Worm (Caenorhabditis elegans) whole organism, L1 larva: ENCODE results near the gene pnc-1.

Source experiments
- F16B12.6 ChIP-seq: fragments of 150-350 bp; optimal IDR thresholded peaks from 2 replicates; lab custom pipeline; 2014; ENCODE audit warnings: missing biosample characterization, missing genetic modification characterization
- ces-1 ChIP-seq: fragments of 150-350 bp; optimal IDR thresholded peaks from 2 replicates; lab custom pipeline; 2014; ENCODE audit warnings: missing biosample characterization, missing genetic modification reagents, missing genetic modification characterization
- elt-2 ChIP-seq: sonication (generic microtip); optimal IDR thresholded peaks from 2 replicates; lab custom pipeline; 2016; ENCODE audit warnings: missing genetic modification characterization, mild to moderate bottlenecking, inconsistent platforms, missing compliant biosample characterization, missing genetic modification reagents
- elt-3 ChIP-seq, 6 experiments: fragments of 150-350 bp in 1 of 6; sonication (generic microtip); optimal IDR thresholded peaks; 2 replicates each; lab custom pipeline; 2017 to 2018; ENCODE audit warnings: missing biosample characterization in 6 of 6, missing genetic modification characterization in 6 of 6, inconsistent platforms in 1 of 6
- nhr-85 ChIP-seq: sonication (generic microtip); peaks from one replicate; lab custom pipeline; 2016; ENCODE audit warnings: missing genetic modification characterization, inconsistent platforms, missing compliant biosample characterization
- unc-62 ChIP-seq: fragments of 150-350 bp; optimal IDR thresholded peaks from 2 replicates; lab custom pipeline; 2014; ENCODE audit warnings: missing biosample characterization, missing genetic modification reagents, missing genetic modification characterization
- unc-98 ChIP-seq: fragments of 200-800 bp; sonication (Bioruptor generic); IDR thresholded peaks from 2 replicates; pipeline ENCODE4 v1.3.6; 2022; ENCODE audit warnings: missing genetic modification characterization, missing compliant biosample characterization

DNA sequence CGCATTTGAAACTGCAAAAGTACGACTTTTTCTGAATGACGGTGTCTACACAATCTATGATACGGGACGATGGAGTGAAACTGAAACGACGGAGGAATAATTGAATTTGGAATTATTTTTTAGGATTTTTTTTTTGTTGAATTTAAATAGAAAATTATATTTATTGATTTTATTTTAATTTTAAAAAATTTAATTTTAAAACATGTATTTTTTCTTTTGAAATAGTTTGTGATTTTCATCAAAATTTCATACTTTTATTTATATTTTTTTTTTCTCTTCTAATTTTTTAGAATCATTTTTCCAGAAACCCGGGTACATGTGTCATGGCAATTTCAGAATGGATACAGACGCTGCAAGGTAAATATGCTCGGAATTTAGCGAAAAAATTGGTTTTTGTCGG lies 23.6 kb downstream of the pnc-1 start, which contains the start of gene Y38C1AA.1:
- TF ChIP-seq unc-62 (GFP tag; lab: Kevin White, UChicago) (no peak), elt-3 (tag; optimal IDR thresholded peaks at IDR 0.05; lab: Kevin White, UChicago) (no peak), F16B12.6 (tag; lab: Kevin White, UChicago) (no peak), ces-1 (GFP tag; lab: Kevin White, UChicago) (no peak), elt-2 (tag; lab: Kevin White, UChicago) (no peak), nhr-85 (tag; lab: Kevin White, UChicago) (no peak), unc-98 (no peak)
